Worm (Caenorhabditis elegans): ENCODE measurements around the gene bbs-2.
A peak's percentile ranks its signal among the peaks of the same experiment; 100 is the strongest.

bbs-2 gene

ce11 chrIV:7979588-7979987 lies 45.8 kb downstream of the bbs-2 start, which contains the start of gene unc-24 (continued):
- TF ChIP-seq lin-39 (tag; optimal IDR thresholded peaks at IDR 0.05) = no peak
- no peak for TF ChIP-seq nhr-237 (tag; optimal IDR thresholded peaks at IDR 0.05)
- TF ChIP-seq sma-9 (GFP tag; optimal IDR thresholded peaks at IDR 0.05) = peak; percentile 16
- no peak for TF ChIP-seq sma-9 (tag; optimal IDR thresholded peaks at IDR 0.05)
- TF ChIP-seq nhr-12 (tag; optimal IDR thresholded peaks at IDR 0.05) = no peak
- TF ChIP-seq nhr-21 (tag; optimal IDR thresholded peaks at IDR 0.05) = no peak
- no peak for TF ChIP-seq ceh-82 (tag; optimal IDR thresholded peaks at IDR 0.05)
- no peak for TF ChIP-seq dmd-4 (tag; optimal IDR thresholded peaks at IDR 0.05)
- no peak for TF ChIP-seq alr-1 (tag; optimal IDR thresholded peaks at IDR 0.05)
- TF ChIP-seq zag-1 (tag; optimal IDR thresholded peaks at IDR 0.05) = peak; percentile 17
- TF ChIP-seq crh-2 (tag; optimal IDR thresholded peaks at IDR 0.05) = peak; percentile 13
- TF ChIP-seq nhr-6 (tag; optimal IDR thresholded peaks at IDR 0.05) = no peak
- no peak for TF ChIP-seq mdl-1 (tag; optimal IDR thresholded peaks at IDR 0.05)
- TF ChIP-seq nhr-10 (tag; optimal IDR thresholded peaks at IDR 0.05) = no peak
- no peak for TF ChIP-seq nhr-129 (tag; optimal IDR thresholded peaks at IDR 0.05)
- no peak for TF ChIP-seq Y55F3AM.14 (GFP tag; optimal IDR thresholded peaks at IDR 0.05)

- TF ChIP-seq F13H6.1 (tag; optimal IDR thresholded peaks at IDR 0.05) (no peak), ZK546.5 (tag; optimal IDR thresholded peaks at IDR 0.05) (no peak), lin-11 (tag; optimal IDR thresholded peaks at IDR 0.05) (peak; percentile 9), crh-2 (tag; optimal IDR thresholded peaks at IDR 0.05) (peak; percentile 73), unc-55 (GFP tag; optimal IDR thresholded peaks at IDR 0.05) (peak; percentile 52), lsy-2 (tag; optimal IDR thresholded peaks at IDR 0.05) (peak in 1 of 2 experiments; percentile 74), elt-1 (tag; optimal IDR thresholded peaks at IDR 0.05) (no peak), ztf-11 (tag; optimal IDR thresholded peaks at IDR 0.05) (no peak), C34F6.9 (tag; optimal IDR thresholded peaks at IDR 0.05) (peak; percentile 48), mdl-1 (tag; optimal IDR thresholded peaks at IDR 0.05) (peak in 1 of 2 experiments; percentile 36), lin-13 (GFP tag; optimal IDR thresholded peaks at IDR 0.05) (peak; percentile 37), zag-1 (tag; optimal IDR thresholded peaks at IDR 0.05) (no peak), skn-1 (tag; optimal IDR thresholded peaks at IDR 0.05) (no peak), nhr-129 (tag; optimal IDR thresholded peaks at IDR 0.05) (peak; percentile 42), nhr-6 (tag; optimal IDR thresholded peaks at IDR 0.05) (no peak)
Measured at ce11 chrIV:7982024-7982576, 48.3 kb downstream of the bbs-2 start, which contains the start of gene arf-5. Gene arf-5 (plus strand): TSS chrIV:7982526.

- peak; percentile 4 for TF ChIP-seq elt-1 (tag; optimal IDR thresholded peaks at IDR 0.05)
- TF ChIP-seq mbf-1 (tag; optimal IDR thresholded peaks at IDR 0.05) = no peak
- peak; percentile 4 for TF ChIP-seq sma-9 (GFP tag; optimal IDR thresholded peaks at IDR 0.05)
- no peak for TF ChIP-seq sma-9 (tag; optimal IDR thresholded peaks at IDR 0.05)
Measured at ce11 chrIV:7983021-7983420, 49.2 kb downstream of the bbs-2 start.

ce11 chrIV:7983728-7984346 lies 50.0 kb downstream of the bbs-2 start:
- TF ChIP-seq ceh-16 (tag; optimal IDR thresholded peaks at IDR 0.05) (no peak), unc-62 (GFP tag; optimal IDR thresholded peaks at IDR 0.05) (no peak), nhr-25 (tag; optimal IDR thresholded peaks at IDR 0.05) (peak; percentile 8), nhr-129 (tag; optimal IDR thresholded peaks at IDR 0.05) (peak; percentile 19), sma-9 (GFP tag; optimal IDR thresholded peaks at IDR 0.05) (no peak), sma-9 (tag; optimal IDR thresholded peaks at IDR 0.05) (no peak), ztf-4 (tag; optimal IDR thresholded peaks at IDR 0.05) (no peak)

ce11 chrIV:7985737-7986136 lies 51.9 kb downstream of the bbs-2 start:
- no peak for TF ChIP-seq nhr-6 (tag; optimal IDR thresholded peaks at IDR 0.05)
- no peak for TF ChIP-seq aly-2 (tag; optimal IDR thresholded peaks at IDR 0.05)
- no peak for TF ChIP-seq F13H6.1 (tag; optimal IDR thresholded peaks at IDR 0.05)
- TF ChIP-seq lin-39 (tag; optimal IDR thresholded peaks at IDR 0.05) = no peak
- no peak for TF ChIP-seq unc-62 (GFP tag; optimal IDR thresholded peaks at IDR 0.05)
- TF ChIP-seq sem-4 (tag; optimal IDR thresholded peaks at IDR 0.05) = no peak
- TF ChIP-seq mab-5 (tag; optimal IDR thresholded peaks at IDR 0.05) = no peak
- TF ChIP-seq nhr-21 (tag; optimal IDR thresholded peaks at IDR 0.05) = peak; percentile 42
- TF ChIP-seq nhr-11 (tag; optimal IDR thresholded peaks at IDR 0.05) = no peak
- no peak for TF ChIP-seq elt-3 (tag; optimal IDR thresholded peaks at IDR 0.05)
- TF ChIP-seq fos-1 (tag; optimal IDR thresholded peaks at IDR 0.05) = peak; percentile 68
- peak; percentile 14 for TF ChIP-seq blmp-1 (tag; optimal IDR thresholded peaks at IDR 0.05; ENCODE audit: insufficient read depth)
- TF ChIP-seq nhr-25 (tag; optimal IDR thresholded peaks at IDR 0.05) = peak; percentile 57
- no peak for TF ChIP-seq nhr-129 (tag; optimal IDR thresholded peaks at IDR 0.05)
- no peak for TF ChIP-seq nhr-10 (tag; optimal IDR thresholded peaks at IDR 0.05)
- no peak for TF ChIP-seq ZK546.5 (tag; optimal IDR thresholded peaks at IDR 0.05)
- TF ChIP-seq snpc-4 (tag; optimal IDR thresholded peaks at IDR 0.05) = no peak
